Fruit fly (Drosophila melanogaster) whole organism, adult: Measurements from ENCODE around the gene Syx4.
A peak's percentile ranks its signal among the peaks of the same experiment; 100 is the strongest.

ENCODE experiments used
- CG11617 ChIP-seq: fragments of 200-800 bp; sonication (Bioruptor generic); optimal IDR thresholded peaks from 2 replicates; lab custom pipeline; 2017; ENCODE audit warnings: mild to moderate bottlenecking, missing biosample characterization, missing genetic modification reagents, missing genetic modification characterization
- CG12768 ChIP-seq: fragments of 200-800 bp; sonication (Bioruptor generic); optimal IDR thresholded peaks from 2 replicates; lab custom pipeline; 2017; ENCODE audit warnings: missing biosample characterization, missing genetic modification characterization, mild to moderate bottlenecking, moderate library complexity, missing genetic modification reagents
- CG14711 ChIP-seq: fragments of 200-800 bp; sonication (Bioruptor generic); optimal IDR thresholded peaks from 2 replicates; lab custom pipeline; 2018; ENCODE audit warnings: missing biosample characterization, mild to moderate bottlenecking, missing genetic modification characterization, moderate library complexity
- CG1620 ChIP-seq: fragments of 200-800 bp; sonication (Bioruptor generic); optimal IDR thresholded peaks from 2 replicates; lab custom pipeline; 2016; ENCODE audit warnings: missing biosample characterization, missing genetic modification characterization
- CG33017 ChIP-seq: fragments of 200-800 bp; sonication (Bioruptor generic); optimal IDR thresholded peaks from 2 replicates; lab custom pipeline; 2018; ENCODE audit warnings: missing biosample characterization, mild to moderate bottlenecking, missing genetic modification characterization, moderate library complexity
- CG5204 ChIP-seq: fragments of 200-800 bp; sonication (Bioruptor generic); optimal IDR thresholded peaks from 2 replicates; lab custom pipeline; 2016; ENCODE audit warnings: missing biosample characterization, missing genetic modification characterization
- CG7045 ChIP-seq: fragments of 200-800 bp; sonication (Bioruptor generic); optimal IDR thresholded peaks from 2 replicates; lab custom pipeline; 2017; ENCODE audit warnings: missing biosample characterization, mild to moderate bottlenecking, missing genetic modification characterization
- CG7101 ChIP-seq: fragments of 200-800 bp; sonication (Bioruptor generic); optimal IDR thresholded peaks from 2 replicates; lab custom pipeline; 2018; ENCODE audit warnings: missing biosample characterization, mild to moderate bottlenecking, missing genetic modification characterization, moderate library complexity
- Clk ChIP-seq: fragments of 200-800 bp; sonication (Bioruptor generic); optimal IDR thresholded peaks from 2 replicates; lab custom pipeline; 2017; ENCODE audit warnings: missing biosample characterization, missing genetic modification characterization
- Crg-1 ChIP-seq: fragments of 200-800 bp; sonication (Bioruptor generic); optimal IDR thresholded peaks from 2 replicates; lab custom pipeline; 2016; ENCODE audit warnings: missing biosample characterization, missing genetic modification characterization
- Hr96 ChIP-seq: fragments of 200-800 bp; sonication (Bioruptor generic); optimal IDR thresholded peaks from 2 replicates; lab custom pipeline; 2016; ENCODE audit warnings: missing biosample characterization, missing genetic modification characterization
- Mnt ChIP-seq: fragments of 200-800 bp; sonication (Bioruptor generic); optimal IDR thresholded peaks from 2 replicates; lab custom pipeline; 2016; ENCODE audit warnings: missing biosample characterization, mild to moderate bottlenecking, missing genetic modification characterization
- bab1 ChIP-seq: fragments of 200-800 bp; sonication (Bioruptor generic); optimal IDR thresholded peaks from 3 replicates; lab custom pipeline; 2019; ENCODE audit warnings: missing biosample characterization, mild to moderate bottlenecking, missing genetic modification characterization, moderate library complexity
- cic ChIP-seq: fragments of 200-800 bp; sonication (Bioruptor generic); optimal IDR thresholded peaks from 2 replicates; lab custom pipeline; 2017; ENCODE audit warnings: missing biosample characterization, mild to moderate bottlenecking, missing genetic modification characterization, moderate library complexity
- cnc ChIP-seq, 2 experiments: fragments of >200 bp; optimal IDR thresholded peaks; 2 replicates each; lab custom pipeline; 2017
- kay ChIP-seq: fragments of 200-800 bp; sonication (Bioruptor generic); peaks from one replicate; lab custom pipeline; 2016; ENCODE audit warnings: missing biosample characterization, missing genetic modification characterization, borderline replicate concordance
- ovo ChIP-seq: fragments of 200-800 bp; sonication (Bioruptor generic); optimal IDR thresholded peaks from 2 replicates; lab custom pipeline; 2016; ENCODE audit warnings: missing biosample characterization, missing genetic modification characterization
- pad ChIP-seq: fragments of 200-800 bp; sonication (Bioruptor generic); optimal IDR thresholded peaks from 3 replicates; lab custom pipeline; 2017; ENCODE audit warnings: missing biosample characterization, missing genetic modification characterization, mild to moderate bottlenecking, moderate library complexity, missing genetic modification reagents
- tj ChIP-seq: fragments of 200-800 bp; sonication (Bioruptor generic); optimal IDR thresholded peaks from 3 replicates; lab custom pipeline; 2017; ENCODE audit warnings: missing biosample characterization, mild to moderate bottlenecking, missing genetic modification characterization, moderate library complexity
- toe ChIP-seq: fragments of 200-800 bp; sonication (Bioruptor generic); optimal IDR thresholded peaks from 2 replicates; lab custom pipeline; 2016; ENCODE audit warnings: missing biosample characterization, missing genetic modification characterization

Syx4 gene

DNA sequence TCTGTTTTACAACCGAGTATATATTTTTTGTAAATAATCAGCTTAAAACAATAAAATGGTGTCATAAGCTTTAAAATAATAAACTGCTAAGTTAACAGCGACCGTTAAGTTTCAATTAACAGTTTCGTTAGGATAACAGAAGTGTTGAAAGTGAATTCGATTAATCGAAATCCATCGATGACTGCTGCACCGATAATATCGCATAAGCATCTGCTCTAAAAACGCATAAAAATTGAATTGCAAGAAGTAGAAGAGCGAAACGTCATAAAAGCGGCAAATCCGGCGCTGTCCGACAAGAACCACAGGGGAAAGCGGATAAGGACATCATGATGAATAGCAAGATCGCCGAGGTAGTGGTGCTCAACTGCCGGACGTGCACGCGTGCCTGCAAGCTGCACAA is 16.4 kb downstream of the Syx4 start, which contains the start of gene dwg:
Gene dwg (plus strand): TSS at position 193 of the 400 bp plus-strand sequence.
- TF ChIP-seq CG14711 = no peak
- no peak for TF ChIP-seq Hr96 (GFP tag; lab: Kevin White, UChicago)
- peak; percentile 29 for TF ChIP-seq bab1 (GFP tag; lab: Kevin White, UChicago)

DNA sequence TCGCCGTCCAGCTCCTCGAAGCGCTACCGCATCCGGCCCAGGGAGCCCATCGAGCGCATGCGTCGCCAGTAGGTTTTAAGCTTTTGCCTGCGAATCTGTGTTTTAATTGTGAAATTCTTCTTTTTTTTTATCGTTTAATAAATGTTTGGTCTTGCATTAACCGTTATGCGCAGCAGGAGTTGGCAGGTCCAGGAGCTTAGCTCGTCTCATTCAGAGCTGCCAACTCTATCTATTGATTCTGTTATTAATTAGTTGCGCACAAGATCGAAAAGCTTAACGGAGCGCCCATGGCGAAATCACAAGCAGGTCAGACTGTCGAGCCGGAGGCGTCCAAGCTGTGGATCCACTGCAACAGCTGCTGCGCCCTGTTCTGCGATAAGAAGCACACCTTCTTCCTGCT is 17.5 kb downstream of the Syx4 start, which contains the start of gene vilya:
Gene vilya (plus strand): TSS at position 259 of the 400 bp plus-strand sequence.
- TF ChIP-seq tj = no peak
- TF ChIP-seq cnc (optimal IDR thresholded peaks at IDR 0.05; lab: Kevin White, UChicago) = no peak
- TF ChIP-seq CG1620 (GFP tag; lab: Kevin White, UChicago) = no peak
- no peak for TF ChIP-seq Hr96 (GFP tag; lab: Kevin White, UChicago)
- no peak for TF ChIP-seq ovo (GFP tag; lab: Kevin White, UChicago)
- TF ChIP-seq CG5204 (GFP tag; lab: Kevin White, UChicago) = no peak
- TF ChIP-seq cic = no peak
- no peak for TF ChIP-seq CG7045 (GFP tag; lab: Kevin White, UChicago)

DNA sequence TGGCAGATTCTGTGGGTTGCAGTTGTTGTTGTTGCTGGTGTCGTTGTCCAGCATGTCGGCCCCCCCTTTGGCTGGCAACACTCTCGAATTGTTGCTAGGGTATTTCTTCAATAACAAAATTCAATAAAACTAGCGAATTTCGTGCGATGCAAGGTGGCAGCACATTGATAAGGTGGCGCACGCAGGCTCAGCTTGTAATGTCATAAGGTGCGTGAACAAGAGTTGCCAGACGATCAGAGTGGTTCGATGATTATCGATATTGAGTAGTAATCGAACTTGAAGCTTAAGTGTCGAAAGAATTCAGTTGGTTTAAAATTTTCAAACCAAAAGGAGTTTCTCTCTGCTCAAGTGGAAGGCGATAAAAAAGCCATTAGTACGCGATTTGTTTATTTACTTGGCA is 23.8 kb downstream of the Syx4 start, which contains the start of gene CG2701:
Gene CG2701 (minus strand): TSS at position 206 of the 400 bp plus-strand sequence.
- no peak for TF ChIP-seq Hr96 (GFP tag; lab: Kevin White, UChicago)
- TF ChIP-seq bab1 (GFP tag; lab: Kevin White, UChicago) = peak; percentile 72
- TF ChIP-seq CG1620 (GFP tag; lab: Kevin White, UChicago) = peak; percentile 19
- TF ChIP-seq CG11617 (GFP tag; lab: Kevin White, UChicago) = no peak
- peak; percentile 40 for TF ChIP-seq Mnt (GFP tag; lab: Kevin White, UChicago)
- TF ChIP-seq CG5204 (GFP tag; lab: Kevin White, UChicago) = no peak

DNA sequence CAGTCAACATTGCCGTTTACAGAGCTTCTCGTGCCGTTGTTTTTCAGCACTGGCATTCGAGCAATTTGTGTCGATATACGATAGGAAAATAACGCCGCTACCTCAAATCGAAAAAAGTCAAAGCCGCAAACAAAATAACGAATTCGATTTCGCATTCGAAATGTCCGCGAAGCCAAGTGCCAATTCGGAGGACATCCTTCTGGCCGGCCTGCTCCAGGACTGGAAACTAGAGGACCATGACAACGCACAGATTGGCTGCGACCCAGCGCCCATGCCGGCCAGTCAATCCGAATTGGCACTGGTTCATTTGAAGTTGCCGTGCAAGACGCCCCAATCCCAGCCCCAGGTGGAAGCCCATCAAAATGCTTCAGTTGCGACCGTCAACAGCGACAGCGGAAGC is 29.1 kb downstream of the Syx4 start:
- no peak for TF ChIP-seq CG12768 (GFP tag; lab: Kevin White, UChicago)
- peak; percentile 15 for TF ChIP-seq CG14711
- TF ChIP-seq Clk (GFP tag; lab: Kevin White, UChicago) = no peak
- TF ChIP-seq CG11617 (GFP tag; lab: Kevin White, UChicago) = peak; percentile 29
- peak; percentile 12 for TF ChIP-seq tj
- no peak for TF ChIP-seq CG7101 (tag; lab: Kevin White, UChicago)
- TF ChIP-seq CG7045 (GFP tag; lab: Kevin White, UChicago) = no peak
- peak; percentile 7 for TF ChIP-seq CG1620 (GFP tag; lab: Kevin White, UChicago)
- peak; percentile 34 for TF ChIP-seq pad (GFP tag; lab: Kevin White, UChicago)
- TF ChIP-seq CG5204 (GFP tag; lab: Kevin White, UChicago) = no peak
- no peak for TF ChIP-seq ovo (GFP tag; lab: Kevin White, UChicago)
- no peak for TF ChIP-seq kay (GFP tag; lab: Kevin White, UChicago)
- no peak for TF ChIP-seq Mnt (GFP tag; lab: Kevin White, UChicago)
- TF ChIP-seq toe (GFP tag; lab: Kevin White, UChicago) = no peak
- peak; percentile 1 for TF ChIP-seq Crg-1 (GFP tag; lab: Kevin White, UChicago)
- no peak for TF ChIP-seq Hr96 (GFP tag; lab: Kevin White, UChicago)
- no peak for TF ChIP-seq CG33017
- no peak for TF ChIP-seq cnc (optimal IDR thresholded peaks at IDR 0.05; lab: Kevin White, UChicago)
- TF ChIP-seq bab1 (GFP tag; lab: Kevin White, UChicago) = peak; percentile 90
- TF ChIP-seq cic = no peak

DNA sequence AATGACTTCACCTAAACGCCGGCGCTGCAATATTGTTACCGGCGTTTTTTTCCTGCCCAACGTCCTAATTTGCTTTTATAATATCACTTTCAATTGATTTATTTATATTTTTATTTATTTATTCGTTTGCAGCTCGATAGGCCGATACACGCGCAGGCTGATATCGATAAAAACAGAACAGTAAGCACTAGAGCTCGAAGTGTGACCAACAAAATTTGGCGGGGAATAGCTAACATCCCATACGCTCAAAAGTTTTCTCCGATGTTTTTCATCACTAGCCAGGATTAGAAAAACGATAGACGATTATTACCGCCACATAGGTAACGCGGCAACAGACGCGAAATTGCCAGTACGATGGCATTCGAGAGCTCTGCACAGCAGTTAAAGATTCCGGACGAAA is 30.1 kb downstream of the Syx4 start, which contains the start of the genes CG2685 and CG2694:
Gene CG2685 (minus strand): TSS at position 185 of the 400 bp plus-strand sequence.
Gene CG2694 (plus strand): TSS at position 304 of the 400 bp plus-strand sequence.
- no peak for TF ChIP-seq CG12768 (GFP tag; lab: Kevin White, UChicago)
- TF ChIP-seq CG5204 (GFP tag; lab: Kevin White, UChicago) = no peak
- no peak for TF ChIP-seq CG11617 (GFP tag; lab: Kevin White, UChicago)
- no peak for TF ChIP-seq Crg-1 (GFP tag; lab: Kevin White, UChicago)
- TF ChIP-seq CG1620 (GFP tag; lab: Kevin White, UChicago) = peak; percentile 0
- TF ChIP-seq cic = no peak
- TF ChIP-seq CG7101 (tag; lab: Kevin White, UChicago) = peak; percentile 20
- TF ChIP-seq Mnt (GFP tag; lab: Kevin White, UChicago) = peak; percentile 45
- TF ChIP-seq cnc (optimal IDR thresholded peaks at IDR 0.05; lab: Kevin White, UChicago) = no peak
- TF ChIP-seq Clk (GFP tag; lab: Kevin White, UChicago) = no peak
- TF ChIP-seq toe (GFP tag; lab: Kevin White, UChicago) = no peak
- TF ChIP-seq pad (GFP tag; lab: Kevin White, UChicago) = peak; percentile 9
- TF ChIP-seq bab1 (GFP tag; lab: Kevin White, UChicago) = peak; percentile 20
- TF ChIP-seq tj = no peak
- TF ChIP-seq kay (GFP tag; lab: Kevin White, UChicago) = no peak
- TF ChIP-seq CG33017 = no peak

DNA sequence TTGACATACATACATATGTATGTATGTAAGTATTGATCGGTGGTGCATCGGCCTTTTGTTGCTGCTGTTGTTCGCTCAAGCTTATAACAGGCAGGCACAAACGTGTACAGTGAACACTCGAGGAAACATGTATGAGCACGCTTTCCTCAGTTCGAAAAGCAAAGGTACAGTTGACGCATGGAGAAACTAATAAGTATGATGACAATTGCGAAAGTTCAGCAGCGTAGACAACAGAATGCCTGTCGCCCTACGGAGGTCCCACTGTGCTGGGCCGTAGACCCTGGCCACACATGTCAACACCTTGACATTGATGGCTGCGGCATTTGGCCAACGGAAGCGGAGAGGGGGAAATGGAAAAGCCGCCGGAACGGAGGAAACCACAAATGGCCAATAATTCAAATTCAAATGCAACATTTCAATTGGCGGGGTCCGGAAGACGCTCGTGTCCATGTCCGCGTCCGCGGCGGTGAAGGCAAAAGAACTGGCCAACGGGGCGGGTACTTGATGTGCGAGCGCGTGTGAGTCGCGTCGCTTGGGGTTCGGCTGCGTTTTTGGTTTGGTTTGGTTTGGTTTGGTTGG is 35.6 kb downstream of the Syx4 start, which contains the start of gene CG2681:
Gene CG2681 (plus strand): TSS at position 529 of the 579 bp plus-strand sequence.
- TF ChIP-seq bab1 (GFP tag; lab: Kevin White, UChicago) (no peak), Crg-1 (GFP tag; lab: Kevin White, UChicago) (peak; percentile 9), CG33017 (no peak), Mnt (GFP tag; lab: Kevin White, UChicago) (peak; percentile 44), Hr96 (GFP tag; lab: Kevin White, UChicago) (peak; percentile 18), pad (GFP tag; lab: Kevin White, UChicago) (peak; percentile 1), CG12768 (GFP tag; lab: Kevin White, UChicago) (no peak), CG7101 (tag; lab: Kevin White, UChicago) (peak; percentile 42), toe (GFP tag; lab: Kevin White, UChicago) (peak; percentile 17), Clk (GFP tag; lab: Kevin White, UChicago) (no peak), CG5204 (GFP tag; lab: Kevin White, UChicago) (no peak), CG11617 (GFP tag; lab: Kevin White, UChicago) (peak; percentile 7), CG1620 (GFP tag; lab: Kevin White, UChicago) (no peak)
